Worm (Caenorhabditis elegans) whole organism, young adult: ENCODE data around the gene H01G02.1.

Source experiments
- B0019.2 ChIP-seq: fragments of 200-800 bp; sonication (Bioruptor generic); conservative IDR thresholded peaks from 2 replicates; pipeline ENCODE4 v1.3.6; 2022; ENCODE audit warnings: missing genetic modification reagents, missing genetic modification characterization, missing compliant biosample characterization
- C06A6.2 ChIP-seq: fragments of 200-800 bp; sonication (Bioruptor generic); conservative IDR thresholded peaks from 2 replicates; pipeline ENCODE4 v1.3.6; 2022; ENCODE audit warnings: missing genetic modification characterization, missing compliant biosample characterization
- C17E4.6 ChIP-seq: fragments of 200-800 bp; sonication (Bioruptor generic); IDR thresholded peaks from 2 replicates; pipeline ENCODE4 v1.3.6; 2022; ENCODE audit warnings: missing genetic modification reagents, missing genetic modification characterization, missing compliant biosample characterization
- F10E7.11 ChIP-seq: sonication (generic microtip); optimal IDR thresholded peaks from 2 replicates; lab custom pipeline; 2017; ENCODE audit warnings: mild to moderate bottlenecking, missing genetic modification characterization, moderate library complexity, missing compliant biosample characterization
- F33H1.4 ChIP-seq: fragments of 200-800 bp; sonication (Bioruptor generic); IDR thresholded peaks from 2 replicates; pipeline ENCODE4 v1.3.6; 2022; ENCODE audit warnings: missing genetic modification reagents, missing genetic modification characterization, missing compliant biosample characterization
- F49E8.2 ChIP-seq: sonication (generic microtip); optimal IDR thresholded peaks from 3 replicates; lab custom pipeline; 2017; ENCODE audit warnings: missing genetic modification characterization, mild to moderate bottlenecking, missing compliant biosample characterization, antibody characterized with exemption, moderate library complexity; ENCODE audit not compliant: insufficient read depth
- K11D2.4 ChIP-seq: fragments of 200-800 bp; sonication (Bioruptor generic); IDR thresholded peaks from 2 replicates; pipeline ENCODE4 v1.3.6; 2022; ENCODE audit warnings: missing genetic modification reagents, missing genetic modification characterization, missing compliant biosample characterization
- K12H6.12 ChIP-seq: fragments of 200-800 bp; sonication (Bioruptor generic); optimal IDR thresholded peaks from 2 replicates; lab custom pipeline; 2018; ENCODE audit warnings: mild to moderate bottlenecking, missing genetic modification characterization, missing compliant biosample characterization
- T07F8.4 ChIP-seq: sonication (generic microtip); optimal IDR thresholded peaks from 2 replicates; lab custom pipeline; 2016; ENCODE audit warnings: mild to moderate bottlenecking, missing genetic modification characterization, moderate library complexity, missing compliant biosample characterization
- T26A5.8 ChIP-seq: sonication (generic microtip); optimal IDR thresholded peaks from 2 replicates; lab custom pipeline; 2016; ENCODE audit warnings: missing genetic modification characterization, missing compliant biosample characterization
- Y56A3A.18 ChIP-seq: fragments of 200-800 bp; sonication (Bioruptor generic); IDR thresholded peaks from 2 replicates; pipeline ENCODE4 v1.3.6; 2022; ENCODE audit warnings: missing genetic modification reagents, missing genetic modification characterization, missing compliant biosample characterization
- Y79H2A.3 ChIP-seq: fragments of 200-800 bp; sonication (Bioruptor generic); conservative IDR thresholded peaks from 2 replicates; pipeline ENCODE4 v1.3.6; 2022; ENCODE audit warnings: missing genetic modification reagents, missing genetic modification characterization, missing compliant biosample characterization
- ZK185.1 ChIP-seq: sonication (generic microtip); optimal IDR thresholded peaks from 2 replicates; lab custom pipeline; 2016; ENCODE audit warnings: mild to moderate bottlenecking, missing genetic modification characterization, missing compliant biosample characterization; ENCODE audit not compliant: poor library complexity, severe bottlenecking
- ama-1 ChIP-seq, 3 experiments: fragments of 150-350 bp in 1 of 3; sonication (generic microtip) in 2 of 3; optimal IDR thresholded peaks; 2 replicates each; lab custom pipeline; 2014 to 2018; ENCODE audit warnings: missing biosample characterization in 2 of 3, missing genetic modification characterization in 2 of 3, missing genetic modification reagents in 2 of 3
- aptf-2 ChIP-seq: fragments of 200-800 bp; sonication (Bioruptor generic); conservative IDR thresholded peaks from 2 replicates; pipeline ENCODE4 v1.3.6; 2022; ENCODE audit warnings: missing genetic modification reagents, missing genetic modification characterization, missing compliant biosample characterization
- athp-1 ChIP-seq: sonication (generic microtip); optimal IDR thresholded peaks from 2 replicates; lab custom pipeline; 2017; ENCODE audit warnings: mild to moderate bottlenecking, missing genetic modification characterization, missing compliant biosample characterization
- bed-1 ChIP-seq: fragments of 200-800 bp; sonication (Bioruptor generic); IDR thresholded peaks from 2 replicates; pipeline ENCODE4 v1.3.6; 2022; ENCODE audit warnings: missing genetic modification reagents, missing genetic modification characterization, missing compliant biosample characterization
- ccch-3 ChIP-seq: fragments of 200-800 bp; sonication (Bioruptor generic); optimal IDR thresholded peaks from 2 replicates; lab custom pipeline; 2018; ENCODE audit warnings: mild to moderate bottlenecking, missing genetic modification characterization, missing compliant biosample characterization
- cebp-2 ChIP-seq: fragments of 200-800 bp; sonication (Bioruptor generic); IDR thresholded peaks from 2 replicates; pipeline ENCODE4 v1.3.6; 2022; ENCODE audit warnings: missing genetic modification characterization, missing compliant biosample characterization
- ceh-79 ChIP-seq: sonication (generic microtip); optimal IDR thresholded peaks from 2 replicates; lab custom pipeline; 2017; ENCODE audit warnings: mild to moderate bottlenecking, missing genetic modification characterization, missing compliant biosample characterization
- dpl-1 ChIP-seq: fragments of 150-350 bp; optimal IDR thresholded peaks from 2 replicates; lab custom pipeline; 2014; ENCODE audit warnings: missing biosample characterization, missing genetic modification reagents, missing genetic modification characterization
- egl-44 ChIP-seq: fragments of 200-800 bp; sonication (Bioruptor generic); IDR thresholded peaks from 2 replicates; pipeline ENCODE4 v1.3.6; 2022; ENCODE audit warnings: missing genetic modification reagents, missing genetic modification characterization, missing compliant biosample characterization
- egrh-3 ChIP-seq: fragments of 200-800 bp; sonication (Bioruptor generic); IDR thresholded peaks from 2 replicates; pipeline ENCODE4 v1.3.6; 2022; ENCODE audit warnings: missing genetic modification reagents, missing genetic modification characterization, missing compliant biosample characterization
- ets-4 ChIP-seq: fragments of 200-800 bp; sonication (Bioruptor generic); optimal IDR thresholded peaks from 2 replicates; lab custom pipeline; 2018; ENCODE audit warnings: mild to moderate bottlenecking, missing genetic modification characterization, missing compliant biosample characterization
- let-607 ChIP-seq, 2 experiments: fragments of 200-800 bp in 1 of 2; sonication (Bioruptor generic) in 1 of 2; sonication (generic microtip) in 1 of 2; optimal IDR thresholded peaks; 2 replicates each; lab custom pipeline; 2016 to 2018; ENCODE audit warnings: mild to moderate bottlenecking in 2 of 2, missing compliant biosample characterization in 2 of 2, missing genetic modification characterization in 2 of 2, moderate library complexity in 2 of 2, missing genotype in 1 of 2
- lin-40 ChIP-seq: sonication (generic microtip); optimal IDR thresholded peaks from 2 replicates; lab custom pipeline; 2016; ENCODE audit warnings: missing genetic modification characterization, mild to moderate bottlenecking, missing compliant biosample characterization, missing genotype, missing genetic modification reagents
- lin-54 ChIP-seq: fragments of 200-800 bp; sonication (Bioruptor generic); optimal IDR thresholded peaks from 2 replicates; lab custom pipeline; 2018; ENCODE audit warnings: mild to moderate bottlenecking, missing genetic modification characterization, missing compliant biosample characterization
- lir-1 ChIP-seq: fragments of 200-800 bp; sonication (Bioruptor generic); conservative IDR thresholded peaks from 2 replicates; pipeline ENCODE4 v1.3.6; 2022; ENCODE audit warnings: missing genetic modification reagents, missing genetic modification characterization, missing compliant biosample characterization
- lsl-1 ChIP-seq: fragments of 200-800 bp; sonication (Bioruptor generic); optimal IDR thresholded peaks from 2 replicates; lab custom pipeline; 2018; ENCODE audit warnings: mild to moderate bottlenecking, missing genetic modification characterization, moderate library complexity, missing compliant biosample characterization
- madf-6 ChIP-seq: fragments of 200-800 bp; sonication (Bioruptor generic); IDR thresholded peaks from 2 replicates; pipeline ENCODE4 v1.3.6; 2022; ENCODE audit warnings: missing genetic modification reagents, missing genetic modification characterization, missing compliant biosample characterization
- madf-8 ChIP-seq: fragments of 200-800 bp; sonication (Bioruptor generic); conservative IDR thresholded peaks from 2 replicates; pipeline ENCODE4 v1.3.6; 2022; ENCODE audit warnings: missing genetic modification reagents, missing genetic modification characterization, missing compliant biosample characterization
- mxl-1 ChIP-seq: sonication (generic microtip); optimal IDR thresholded peaks from 2 replicates; lab custom pipeline; 2016; ENCODE audit warnings: missing genetic modification characterization, missing compliant biosample characterization
- nfya-2 ChIP-seq: fragments of 200-800 bp; sonication (Bioruptor generic); IDR thresholded peaks from 2 replicates; pipeline ENCODE4 v1.3.6; 2022; ENCODE audit warnings: missing genetic modification reagents, missing genetic modification characterization, missing compliant biosample characterization
- nfyb-1 ChIP-seq: fragments of 200-800 bp; sonication (Bioruptor generic); IDR thresholded peaks from 2 replicates; pipeline ENCODE4 v1.3.6; 2022; ENCODE audit warnings: missing genetic modification reagents, missing genetic modification characterization, missing compliant biosample characterization
- nhr-179 ChIP-seq: sonication (generic microtip); optimal IDR thresholded peaks from 2 replicates; lab custom pipeline; 2016; ENCODE audit warnings: mild to moderate bottlenecking, missing genetic modification characterization, missing compliant biosample characterization
- nhr-80 ChIP-seq: sonication (generic microtip); optimal IDR thresholded peaks from 2 replicates; lab custom pipeline; 2016; ENCODE audit warnings: missing genetic modification characterization, missing compliant biosample characterization
- nhr-90 ChIP-seq: sonication (generic microtip); optimal IDR thresholded peaks from 2 replicates; lab custom pipeline; 2016; ENCODE audit warnings: missing genotype, mild to moderate bottlenecking, missing genetic modification characterization, missing compliant biosample characterization
- pha-4 ChIP-seq: fragments of 150-350 bp; sonication (generic microtip); optimal IDR thresholded peaks from 2 replicates; lab custom pipeline; 2014; ENCODE audit warnings: missing biosample characterization, missing genetic modification reagents, missing genetic modification characterization
- rec-8 ChIP-seq, 2 experiments: sonication (generic microtip); optimal IDR thresholded peaks; 2 replicates each; lab custom pipeline; 2016; ENCODE audit warnings: mild to moderate bottlenecking in 2 of 2, missing genetic modification characterization in 2 of 2, missing genetic modification reagents in 2 of 2, missing genotype in 2 of 2, missing biosample characterization in 1 of 2, missing compliant biosample characterization in 1 of 2, moderate library complexity in 1 of 2
- rpc-1 ChIP-seq, 2 experiments: fragments of 150-350 bp in 1 of 2; sonication (generic microtip) in 1 of 2; optimal IDR thresholded peaks; 2 replicates each; lab custom pipeline; 2014 to 2018; ENCODE audit warnings: missing biosample characterization in 1 of 2, missing genetic modification characterization in 1 of 2, missing genetic modification reagents in 1 of 2, missing genotype in 1 of 2
- somi-1 ChIP-seq: fragments of 200-800 bp; sonication (Bioruptor generic); optimal IDR thresholded peaks from 2 replicates; lab custom pipeline; 2018; ENCODE audit warnings: mild to moderate bottlenecking, missing genetic modification characterization, missing compliant biosample characterization
- tlf-1 ChIP-seq: fragments of 200-800 bp; sonication (Bioruptor generic); optimal IDR thresholded peaks from 2 replicates; lab custom pipeline; 2018; ENCODE audit warnings: mild to moderate bottlenecking, missing genetic modification characterization, missing compliant biosample characterization
- xnd-1 ChIP-seq: sonication (generic microtip); optimal IDR thresholded peaks from 2 replicates; lab custom pipeline; 2016; ENCODE audit warnings: missing genotype, missing genetic modification reagents, missing genetic modification characterization, missing compliant biosample characterization
- zfh-2 ChIP-seq: fragments of 200-800 bp; sonication (Bioruptor generic); conservative IDR thresholded peaks from 2 replicates; pipeline ENCODE4 v1.3.6; 2022; ENCODE audit warnings: missing genetic modification reagents, missing genetic modification characterization, missing compliant biosample characterization
- zim-3 ChIP-seq: sonication (generic microtip); optimal IDR thresholded peaks from 2 replicates; lab custom pipeline; 2017; ENCODE audit warnings: mild to moderate bottlenecking, missing genetic modification characterization, moderate library complexity, missing compliant biosample characterization
- ztf-25 ChIP-seq: fragments of 200-800 bp; sonication (Bioruptor generic); IDR thresholded peaks from 2 replicates; pipeline ENCODE4 v1.3.6; 2022; ENCODE audit warnings: missing genetic modification reagents, missing genetic modification characterization, missing compliant biosample characterization
- ztf-3 ChIP-seq: fragments of 200-800 bp; sonication (Bioruptor generic); optimal IDR thresholded peaks from 2 replicates; lab custom pipeline; 2018; ENCODE audit warnings: mild to moderate bottlenecking, missing genetic modification characterization, missing compliant biosample characterization
- ztf-6 ChIP-seq: fragments of 200-800 bp; sonication (Bioruptor generic); IDR thresholded peaks from 2 replicates; pipeline ENCODE4 v1.3.6; 2022; ENCODE audit warnings: missing genetic modification reagents, missing genetic modification characterization, missing compliant biosample characterization

Gene H01G02.1

DNA sequence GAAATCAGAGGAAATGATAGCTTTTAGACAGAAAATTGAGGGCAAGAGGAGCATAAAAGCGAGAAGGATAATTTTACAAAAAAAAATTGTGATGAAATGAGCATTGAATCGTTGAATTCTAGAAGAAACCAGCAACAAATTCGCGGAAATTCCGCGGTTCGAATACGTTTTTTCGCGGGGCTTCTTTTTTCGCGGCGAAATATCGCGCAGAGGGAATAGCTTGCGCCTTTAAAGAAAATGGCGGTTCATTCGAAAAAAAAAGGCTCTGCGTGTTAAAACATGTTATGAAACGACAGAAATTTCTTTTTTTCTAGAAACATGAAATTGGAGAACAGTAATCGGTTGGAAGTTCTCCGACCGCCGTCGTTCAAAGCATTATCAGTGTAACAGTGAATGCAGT, 18.5 kb upstream of the H01G02.1 start (continued):
- TF ChIP-seq K12H6.12 (tag; lab: Kevin White, UChicago) = no peak
- TF ChIP-seq tlf-1 (GFP tag; lab: Kevin White, UChicago) = peak; percentile 65
- no peak for TF ChIP-seq cebp-2 (GFP tag; lab: Robert Waterston, UW)
- no peak for TF ChIP-seq Y56A3A.18
- TF ChIP-seq C17E4.6 (GFP tag; lab: Robert Waterston, UW) = peak; percentile 50; the same call in 1 of the 2 replicates
- no peak for TF ChIP-seq rpc-1 (optimal IDR thresholded peaks at IDR 0.05; lab: Kevin White, UChicago)
- no peak for TF ChIP-seq rpc-1 (tag; optimal IDR thresholded peaks at IDR 0.05; lab: Kevin White, UChicago)
- 0 out of 2 replicates have a peak, but pooled peaks have one; percentile 29 for TF ChIP-seq lir-1 (GFP tag; lab: Robert Waterston, UW)
- no peak for TF ChIP-seq lin-40 (tag; lab: Kevin White, UChicago)
- peak; percentile 76; the same call in 1 of the 2 replicates for TF ChIP-seq B0019.2 (GFP tag; lab: Robert Waterston, UW)
- no peak for TF ChIP-seq nhr-80
- peak; percentile 94 for TF ChIP-seq dpl-1 (GFP tag; lab: Kevin White, UChicago)
- TF ChIP-seq zim-3 (tag; lab: Kevin White, UChicago) = no peak
- TF ChIP-seq T26A5.8 (tag; lab: Kevin White, UChicago) = no peak
- TF ChIP-seq nfya-2 = no peak
- no peak for TF ChIP-seq egl-44 (GFP tag; lab: Robert Waterston, UW)
- no peak for TF ChIP-seq T07F8.4 (tag; lab: Kevin White, UChicago)
- TF ChIP-seq Y79H2A.3 (GFP tag; lab: Robert Waterston, UW) = no peak
- peak; percentile 98 for TF ChIP-seq madf-6 (GFP tag; lab: Robert Waterston, UW)
- TF ChIP-seq F33H1.4 (GFP tag; lab: Robert Waterston, UW) = peak; percentile 94
- peak; percentile 81 for TF ChIP-seq lin-54 (GFP tag; lab: Kevin White, UChicago)
- TF ChIP-seq K11D2.4 = no peak
- TF ChIP-seq lsl-1 (GFP tag; lab: Kevin White, UChicago) = peak; percentile 73
- TF ChIP-seq ZK185.1 = no peak
- TF ChIP-seq ama-1 (optimal IDR thresholded peaks at IDR 0.05; lab: Kevin White, UChicago) = no peak
- no peak for TF ChIP-seq ama-1 (GFP tag; optimal IDR thresholded peaks at IDR 0.05; lab: Kevin White, UChicago)
- peak; percentile 7; the same call in 1 of the 2 replicates for TF ChIP-seq ztf-25
- no peak for TF ChIP-seq ceh-79 (tag; lab: Kevin White, UChicago)
- no peak for TF ChIP-seq ztf-3 (GFP tag; lab: Kevin White, UChicago)
- TF ChIP-seq F49E8.2 = peak; percentile 45
- TF ChIP-seq ztf-6 = no peak
- no peak for TF ChIP-seq nhr-90 (tag; lab: Kevin White, UChicago)
- TF ChIP-seq mxl-1 (tag; lab: Kevin White, UChicago) = no peak
- TF ChIP-seq nfyb-1 (GFP tag; lab: Robert Waterston, UW) = no peak
- TF ChIP-seq egrh-3 (GFP tag; lab: Robert Waterston, UW) = no peak
- TF ChIP-seq zfh-2 (GFP tag; lab: Robert Waterston, UW) = no peak
- TF ChIP-seq ets-4 (GFP tag; lab: Kevin White, UChicago) = no peak
- no peak for TF ChIP-seq C06A6.2 (GFP tag; lab: Robert Waterston, UW)
- no peak for TF ChIP-seq somi-1 (GFP tag; lab: Kevin White, UChicago)
- no peak for TF ChIP-seq rec-8 (tag; optimal IDR thresholded peaks at IDR 0.05; lab: Kevin White, UChicago)
- peak; percentile 88 for TF ChIP-seq xnd-1
- TF ChIP-seq ccch-3 (GFP tag; lab: Kevin White, UChicago) = no peak
- no peak for TF ChIP-seq nhr-179
- TF ChIP-seq athp-1 (tag; lab: Kevin White, UChicago) = no peak
- peak; percentile 90 for TF ChIP-seq madf-8 (GFP tag; lab: Robert Waterston, UW)
- no peak for TF ChIP-seq let-607 (tag; optimal IDR thresholded peaks at IDR 0.05; lab: Kevin White, UChicago)
- no peak for TF ChIP-seq bed-1 (GFP tag; lab: Robert Waterston, UW)
- no peak for TF ChIP-seq aptf-2 (GFP tag; lab: Robert Waterston, UW)
- no peak for TF ChIP-seq F10E7.11 (tag; lab: Kevin White, UChicago)
- no peak for TF ChIP-seq pha-4 (tag; lab: Kevin White, UChicago)
